Worm (Caenorhabditis elegans) whole organism, L4 larva: Measurements from ENCODE around the gene T04C10.3.

Experiments used
- F37D6.2 ChIP-seq: sonication (generic microtip); optimal IDR thresholded peaks from 2 replicates; lab custom pipeline; 2016; ENCODE audit warnings: mild to moderate bottlenecking, missing genetic modification characterization, missing compliant biosample characterization
- ZK546.5 ChIP-seq, 2 experiments: sonication (generic microtip); optimal IDR thresholded peaks; 2 replicates each; lab custom pipeline; 2017; ENCODE audit warnings: missing biosample characterization in 2 of 2, missing genetic modification characterization in 2 of 2
- aly-2 ChIP-seq: sonication (generic microtip); optimal IDR thresholded peaks from 2 replicates; lab custom pipeline; 2018; ENCODE audit warnings: missing biosample characterization, missing genetic modification characterization
- lin-39 ChIP-seq: fragments of 150-350 bp; optimal IDR thresholded peaks from 2 replicates; lab custom pipeline; 2014; ENCODE audit warnings: missing biosample characterization, missing genetic modification reagents, missing genetic modification characterization
- nhr-102 ChIP-seq: sonication (generic microtip); optimal IDR thresholded peaks from 2 replicates; lab custom pipeline; 2016; ENCODE audit warnings: mild to moderate bottlenecking, missing genetic modification characterization, moderate library complexity, missing compliant biosample characterization
- nhr-237 ChIP-seq: sonication (generic microtip); optimal IDR thresholded peaks from 2 replicates; lab custom pipeline; 2017; ENCODE audit warnings: missing biosample characterization, missing genetic modification characterization
- nhr-6 ChIP-seq: fragments of 150-350 bp; optimal IDR thresholded peaks from 2 replicates; lab custom pipeline; 2014; ENCODE audit warnings: missing biosample characterization, missing genetic modification characterization
- pha-4 ChIP-seq, 2 experiments: fragments of 150-350 bp in 1 of 2; fragments of 200-800 bp in 1 of 2; sonication (Bioruptor generic) in 1 of 2; IDR thresholded peaks in 1 of 2; optimal IDR thresholded peaks in 1 of 2; 2 replicates each; pipeline versions ENCODE4 v1.3.6 to Lab custom; 2014 to 2022; ENCODE audit warnings: missing genetic modification characterization in 2 of 2, missing genetic modification reagents in 2 of 2, missing biosample characterization in 1 of 2, missing compliant biosample characterization in 1 of 2
- unc-130 ChIP-seq: sonication (generic microtip); optimal IDR thresholded peaks from 2 replicates; lab custom pipeline; 2016; ENCODE audit warnings: missing genetic modification reagents, missing genetic modification characterization, missing compliant biosample characterization
- zag-1 ChIP-seq: fragments of 150-350 bp; optimal IDR thresholded peaks from 2 replicates; lab custom pipeline; 2014; ENCODE audit warnings: missing biosample characterization, missing genetic modification characterization
- zip-11 ChIP-seq: fragments of 200-800 bp; sonication (Bioruptor generic); IDR thresholded peaks from 2 replicates; pipeline ENCODE4 v1.3.6; 2022; ENCODE audit warnings: missing genetic modification characterization, missing compliant biosample characterization

DNA sequence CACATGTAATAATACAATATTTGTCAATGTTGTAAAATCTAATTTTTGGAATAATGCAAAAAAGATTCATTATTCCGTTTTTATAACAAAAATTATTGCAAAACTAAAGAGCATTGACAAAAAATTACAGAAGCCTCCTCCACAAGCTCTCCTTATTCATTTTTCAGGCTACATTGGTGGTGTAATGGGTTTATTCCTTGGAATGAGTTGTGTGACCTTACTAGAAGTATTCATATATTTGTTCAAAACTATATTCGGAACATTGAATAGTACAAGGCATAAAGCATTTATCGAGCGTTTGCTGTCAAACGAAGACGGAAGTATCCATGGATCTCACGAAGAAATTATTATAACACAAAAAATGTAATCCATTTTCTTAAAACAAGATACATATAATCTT lies 39.7 kb downstream of the T04C10.3 start:
- TF ChIP-seq lin-39 (tag; lab: Kevin White, UChicago) (no peak), nhr-102 (tag; lab: Kevin White, UChicago) (no peak), unc-130 (GFP tag; lab: Kevin White, UChicago) (no peak), pha-4 (GFP tag; IDR thresholded peaks at IDR 0.05; lab: Robert Waterston, UW) (no peak), pha-4 (tag; optimal IDR thresholded peaks at IDR 0.05; lab: Kevin White, UChicago) (no peak), aly-2 (tag; lab: Kevin White, UChicago) (no peak), ZK546.5 (tag; optimal IDR thresholded peaks at IDR 0.05; lab: Kevin White, UChicago) (no peak), zag-1 (tag; lab: Kevin White, UChicago) (no peak), nhr-237 (no peak), F37D6.2 (tag; lab: Kevin White, UChicago) (no peak), nhr-6 (tag; lab: Kevin White, UChicago) (no peak), zip-11 (GFP tag; lab: Robert Waterston, UW) (no peak)
